Worm (Caenorhabditis elegans): Measurements from ENCODE around the gene F19B6.10.

DNA sequence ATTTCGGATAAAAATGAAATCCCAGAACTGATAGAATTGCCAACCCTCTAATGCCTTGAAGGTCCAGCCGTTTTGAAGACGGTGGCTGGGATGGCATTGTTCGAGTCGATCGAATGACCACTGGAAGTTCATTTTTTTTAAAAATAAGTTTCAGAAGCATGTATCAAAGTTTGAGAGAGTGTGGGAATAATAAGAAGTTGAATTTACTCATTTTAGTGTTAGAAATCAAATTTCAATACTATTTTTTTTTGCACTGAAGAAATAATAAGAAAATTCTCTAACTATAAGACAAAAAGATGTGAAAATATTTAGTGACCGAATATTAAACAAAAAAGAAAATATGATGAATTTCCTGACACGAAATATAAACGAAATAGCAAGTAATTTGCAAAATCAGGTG is 35.8 kb upstream of the F19B6.10 start, which contains the start of gene oac-59:
- TF ChIP-seq ces-1 (GFP tag; optimal IDR thresholded peaks at IDR 0.05) (no peak), ztf-11 (tag; optimal IDR thresholded peaks at IDR 0.05) (no peak), flh-1 (GFP tag; optimal IDR thresholded peaks at IDR 0.05) (no peak), cnd-1 (tag; optimal IDR thresholded peaks at IDR 0.05) (no peak), sptf-1 (tag; optimal IDR thresholded peaks at IDR 0.05) (no peak), unc-39 (tag; optimal IDR thresholded peaks at IDR 0.05) (no peak), snpc-4 (tag; optimal IDR thresholded peaks at IDR 0.05) (no peak), nhr-12 (tag; optimal IDR thresholded peaks at IDR 0.05) (no peak), unc-62 (GFP tag; optimal IDR thresholded peaks at IDR 0.05) (no peak), elt-3 (tag; optimal IDR thresholded peaks at IDR 0.05) (no peak)
